Worm (Caenorhabditis elegans): Measurements from ENCODE around the gene fkh-6.

The fkh-6 gene

DNA sequence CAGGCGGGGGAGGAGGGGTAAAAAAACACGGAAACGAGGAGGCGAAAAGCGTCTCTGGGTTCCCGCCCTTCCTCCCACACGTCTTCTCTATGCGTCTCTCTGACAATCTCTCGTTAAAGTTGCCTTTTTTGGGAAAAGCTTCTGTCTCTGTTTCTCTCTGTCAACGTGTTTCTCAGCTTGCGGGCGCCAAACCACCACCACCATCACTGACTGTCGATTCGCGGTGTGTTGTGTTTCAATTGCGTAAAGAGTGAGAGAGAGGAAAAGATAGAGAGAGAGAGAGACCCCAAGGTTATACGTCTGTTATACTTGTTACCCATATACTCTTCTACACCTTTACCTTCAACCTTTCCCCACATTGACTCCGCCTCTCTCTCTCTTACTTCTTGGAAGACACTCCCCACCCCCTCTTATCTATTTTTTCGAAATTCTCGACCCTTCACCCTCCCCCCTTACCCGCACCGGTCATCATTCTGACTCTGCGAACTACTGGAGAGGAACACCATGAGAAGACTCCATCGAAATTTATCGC, 9.4 kb upstream of the fkh-6 start, which contains the start of gene mlt-7:
mlt-7 (plus strand) TSS at position 482 of the 532 bp plus-strand sequence.
- TF ChIP-seq B0310.2 (tag; optimal IDR thresholded peaks at IDR 0.05) = no peak
- TF ChIP-seq ama-1 (optimal IDR thresholded peaks at IDR 0.05) = no peak
- no peak for TF ChIP-seq flt-1 (GFP tag; IDR thresholded peaks at IDR 0.05)
- TF ChIP-seq sea-1 (GFP tag; conservative IDR thresholded peaks at IDR 0.05) = no peak
- TF ChIP-seq hmbx-1 (tag; optimal IDR thresholded peaks at IDR 0.05) = no peak
- TF ChIP-seq tra-4 (tag; optimal IDR thresholded peaks at IDR 0.05) = no peak
- no peak for TF ChIP-seq ceh-13 (GFP tag; optimal IDR thresholded peaks at IDR 0.05)
- no peak for TF ChIP-seq tbx-37 (GFP tag; conservative IDR thresholded peaks at IDR 0.05)
- no peak for TF ChIP-seq ets-7 (tag; optimal IDR thresholded peaks at IDR 0.05)
- TF ChIP-seq aly-1 (tag; optimal IDR thresholded peaks at IDR 0.05) = no peak
- TF ChIP-seq pes-1 (GFP tag; IDR thresholded peaks at IDR 0.05) = no peak
- TF ChIP-seq hnd-1 (tag; optimal IDR thresholded peaks at IDR 0.05) = no peak
- no peak for TF ChIP-seq ceh-36 (tag; optimal IDR thresholded peaks at IDR 0.05)
- no peak for TF ChIP-seq tbx-11 (GFP tag; IDR thresholded peaks at IDR 0.05)
- TF ChIP-seq scrt-1 (GFP tag; IDR thresholded peaks at IDR 0.05) = no peak

ce11 chrII:4391072-4391471, 7.9 kb upstream of the fkh-6 start:
- TF ChIP-seq tbx-37 (GFP tag; conservative IDR thresholded peaks at IDR 0.05) (no peak), pes-1 (GFP tag; IDR thresholded peaks at IDR 0.05) (no peak), hmbx-1 (tag; optimal IDR thresholded peaks at IDR 0.05) (no peak), ceh-13 (GFP tag; optimal IDR thresholded peaks at IDR 0.05) (no peak), flt-1 (GFP tag; IDR thresholded peaks at IDR 0.05) (no peak), tra-4 (tag; optimal IDR thresholded peaks at IDR 0.05) (no peak), tbx-11 (GFP tag; IDR thresholded peaks at IDR 0.05) (no peak)

DNA sequence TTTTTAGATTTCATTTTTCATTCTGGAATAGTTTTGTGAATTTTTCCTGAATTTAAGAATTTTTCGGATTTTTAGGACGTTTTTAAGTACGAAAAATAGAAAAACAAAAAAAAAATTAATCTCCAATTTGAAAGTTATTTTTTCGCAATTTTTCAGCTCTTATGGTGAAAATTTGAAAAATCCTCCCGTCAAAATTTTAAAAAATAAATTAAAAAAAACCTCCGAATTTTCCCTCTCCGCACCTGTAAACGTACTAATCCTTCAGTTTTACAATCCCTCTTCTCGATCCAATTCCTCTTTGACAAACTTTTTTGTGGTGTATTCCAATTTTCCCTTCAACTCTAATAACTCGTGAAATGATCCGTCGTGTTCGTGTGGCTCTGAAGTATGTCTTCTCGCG, 5.0 kb downstream of the fkh-6 start, which contains the start of gene B0286.1:
B0286.1 (plus strand) TSS at position 301 of the 400 bp plus-strand sequence.
- no peak for TF ChIP-seq hmg-4 (GFP tag; optimal IDR thresholded peaks at IDR 0.05)
- TF ChIP-seq F13C5.2 (tag; optimal IDR thresholded peaks at IDR 0.05) = no peak
- no peak for TF ChIP-seq ceh-36 (tag; optimal IDR thresholded peaks at IDR 0.05)
- TF ChIP-seq hnd-1 (tag; optimal IDR thresholded peaks at IDR 0.05) = no peak
- no peak for TF ChIP-seq tbx-11 (GFP tag; IDR thresholded peaks at IDR 0.05)
- no peak for TF ChIP-seq pes-1 (GFP tag; IDR thresholded peaks at IDR 0.05)
- TF ChIP-seq sea-1 (GFP tag; conservative IDR thresholded peaks at IDR 0.05) = no peak
- TF ChIP-seq ceh-13 (GFP tag; optimal IDR thresholded peaks at IDR 0.05) = no peak
- TF ChIP-seq ama-1 (optimal IDR thresholded peaks at IDR 0.05) = no peak
- TF ChIP-seq aly-1 (tag; optimal IDR thresholded peaks at IDR 0.05) = no peak
- no peak for TF ChIP-seq flt-1 (GFP tag; IDR thresholded peaks at IDR 0.05)
- no peak for TF ChIP-seq tra-4 (tag; optimal IDR thresholded peaks at IDR 0.05)
- no peak for TF ChIP-seq scrt-1 (GFP tag; IDR thresholded peaks at IDR 0.05)
- no peak for TF ChIP-seq B0310.2 (tag; optimal IDR thresholded peaks at IDR 0.05)
- TF ChIP-seq hmbx-1 (tag; optimal IDR thresholded peaks at IDR 0.05) = no peak
- no peak for TF ChIP-seq tbx-37 (GFP tag; conservative IDR thresholded peaks at IDR 0.05)
- no peak for TF ChIP-seq ets-7 (tag; optimal IDR thresholded peaks at IDR 0.05)

- no peak for TF ChIP-seq scrt-1 (GFP tag; IDR thresholded peaks at IDR 0.05)
- peak; percentile 75 for TF ChIP-seq F13C5.2 (tag; optimal IDR thresholded peaks at IDR 0.05)
- TF ChIP-seq ceh-13 (GFP tag; optimal IDR thresholded peaks at IDR 0.05) = peak; percentile 16
- TF ChIP-seq hmbx-1 (tag; optimal IDR thresholded peaks at IDR 0.05) = no peak
- TF ChIP-seq sea-1 (GFP tag; conservative IDR thresholded peaks at IDR 0.05) = 0 out of 2 replicates have a peak, but pooled peaks have one; percentile 58
- peak; percentile 93 for TF ChIP-seq hmg-4 (GFP tag; optimal IDR thresholded peaks at IDR 0.05)
- peak; percentile 44; the same call in 1 of the 2 replicates for TF ChIP-seq tbx-11 (GFP tag; IDR thresholded peaks at IDR 0.05)
- TF ChIP-seq tra-4 (tag; optimal IDR thresholded peaks at IDR 0.05) = no peak
- TF ChIP-seq hnd-1 (tag; optimal IDR thresholded peaks at IDR 0.05) = no peak
- peak; percentile 66 for TF ChIP-seq pes-1 (GFP tag; IDR thresholded peaks at IDR 0.05)
- no peak for TF ChIP-seq ama-1 (optimal IDR thresholded peaks at IDR 0.05)
- TF ChIP-seq tbx-37 (GFP tag; conservative IDR thresholded peaks at IDR 0.05) = no peak
- peak; percentile 55 for TF ChIP-seq B0310.2 (tag; optimal IDR thresholded peaks at IDR 0.05)
- peak; percentile 67 for TF ChIP-seq ceh-36 (tag; optimal IDR thresholded peaks at IDR 0.05)
- no peak for TF ChIP-seq ets-7 (tag; optimal IDR thresholded peaks at IDR 0.05)
- TF ChIP-seq aly-1 (tag; optimal IDR thresholded peaks at IDR 0.05) = no peak
- peak; percentile 29; the same call in 1 of the 2 replicates for TF ChIP-seq flt-1 (GFP tag; IDR thresholded peaks at IDR 0.05)
Observed at ce11 chrII:4376295-4377172, 6.7 kb downstream of the fkh-6 start, which contains the start of gene ntl-2. TSS of gene ntl-2 (minus strand) at chrII:4376465.

DNA sequence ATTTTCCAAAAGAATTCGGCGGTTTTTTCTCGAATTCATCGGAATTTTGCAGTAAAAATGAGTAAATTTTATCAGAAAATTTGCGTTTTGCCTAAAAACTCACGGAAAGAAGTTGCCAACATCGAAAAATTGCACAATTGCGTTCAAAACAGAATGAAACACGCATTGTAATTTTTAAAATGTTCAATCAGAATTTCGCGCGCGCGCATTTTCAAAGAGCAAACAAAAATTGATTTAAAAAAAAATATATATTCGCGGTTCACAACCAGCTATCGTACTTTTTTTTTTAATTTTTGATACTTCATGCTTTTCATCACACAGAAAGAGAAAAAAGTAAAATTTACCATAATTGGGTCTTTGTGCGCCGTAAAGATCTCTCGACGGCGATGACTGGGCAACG, 8.3 kb downstream of the fkh-6 start:
- TF ChIP-seq aly-1 (tag; optimal IDR thresholded peaks at IDR 0.05) (no peak), ama-1 (optimal IDR thresholded peaks at IDR 0.05) (no peak), ceh-13 (GFP tag; optimal IDR thresholded peaks at IDR 0.05) (no peak), tra-4 (tag; optimal IDR thresholded peaks at IDR 0.05) (no peak), flt-1 (GFP tag; IDR thresholded peaks at IDR 0.05) (no peak), hmg-4 (GFP tag; optimal IDR thresholded peaks at IDR 0.05) (no peak), F13C5.2 (tag; optimal IDR thresholded peaks at IDR 0.05) (no peak), B0310.2 (tag; optimal IDR thresholded peaks at IDR 0.05) (no peak), sea-1 (GFP tag; conservative IDR thresholded peaks at IDR 0.05) (no peak), scrt-1 (GFP tag; IDR thresholded peaks at IDR 0.05) (no peak), tbx-11 (GFP tag; IDR thresholded peaks at IDR 0.05) (no peak), hnd-1 (tag; optimal IDR thresholded peaks at IDR 0.05) (no peak), ceh-36 (tag; optimal IDR thresholded peaks at IDR 0.05) (no peak), ets-7 (tag; optimal IDR thresholded peaks at IDR 0.05) (no peak), tbx-37 (GFP tag; conservative IDR thresholded peaks at IDR 0.05) (no peak), hmbx-1 (tag; optimal IDR thresholded peaks at IDR 0.05) (no peak), pes-1 (GFP tag; IDR thresholded peaks at IDR 0.05) (no peak)

DNA sequence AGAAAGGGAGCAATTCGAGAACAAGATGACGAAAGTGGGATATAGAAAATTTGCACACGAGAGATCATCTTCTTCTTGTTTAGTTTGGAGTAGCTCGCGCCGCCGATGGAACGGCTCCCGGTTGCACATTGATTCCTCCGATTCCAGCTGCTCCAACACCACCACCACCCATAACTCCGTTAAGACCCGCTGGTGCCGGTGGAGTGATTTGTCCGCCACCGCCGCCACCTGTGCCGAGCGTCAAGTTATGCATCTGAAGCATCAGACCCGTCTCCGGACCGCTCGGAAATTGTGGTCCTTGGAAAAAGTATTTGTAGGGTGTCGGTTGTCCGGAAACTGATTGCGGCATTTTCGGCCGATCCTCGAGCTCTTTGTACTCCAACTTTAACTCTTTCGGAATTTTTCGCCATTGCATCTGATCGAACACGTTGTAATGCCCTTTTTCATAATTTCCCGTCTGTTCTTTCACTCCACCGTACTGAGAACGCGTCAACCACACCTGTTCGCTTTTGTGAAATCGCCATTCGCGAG, 10.3 kb downstream of the fkh-6 start:
- TF ChIP-seq F13C5.2 (tag; optimal IDR thresholded peaks at IDR 0.05) = no peak
- TF ChIP-seq scrt-1 (GFP tag; IDR thresholded peaks at IDR 0.05) = no peak
- no peak for TF ChIP-seq hmbx-1 (tag; optimal IDR thresholded peaks at IDR 0.05)
- TF ChIP-seq ama-1 (optimal IDR thresholded peaks at IDR 0.05) = no peak
- TF ChIP-seq sea-1 (GFP tag; conservative IDR thresholded peaks at IDR 0.05) = no peak
- no peak for TF ChIP-seq flt-1 (GFP tag; IDR thresholded peaks at IDR 0.05)
- TF ChIP-seq tra-4 (tag; optimal IDR thresholded peaks at IDR 0.05) = no peak
- no peak for TF ChIP-seq ceh-36 (tag; optimal IDR thresholded peaks at IDR 0.05)
- TF ChIP-seq pes-1 (GFP tag; IDR thresholded peaks at IDR 0.05) = no peak
- TF ChIP-seq ets-7 (tag; optimal IDR thresholded peaks at IDR 0.05) = no peak
- no peak for TF ChIP-seq hmg-4 (GFP tag; optimal IDR thresholded peaks at IDR 0.05)
- no peak for TF ChIP-seq ceh-13 (GFP tag; optimal IDR thresholded peaks at IDR 0.05)
- no peak for TF ChIP-seq aly-1 (tag; optimal IDR thresholded peaks at IDR 0.05)
- no peak for TF ChIP-seq tbx-37 (GFP tag; conservative IDR thresholded peaks at IDR 0.05)
- no peak for TF ChIP-seq B0310.2 (tag; optimal IDR thresholded peaks at IDR 0.05)
- no peak for TF ChIP-seq hnd-1 (tag; optimal IDR thresholded peaks at IDR 0.05)
- no peak for TF ChIP-seq tbx-11 (GFP tag; IDR thresholded peaks at IDR 0.05)

All from whole organism, early embryonic.